Fruit fly (Drosophila melanogaster) whole organism, embryonic: ENCODE data around the gene klar.

Experiments
- Abd-B ChIP-seq: fragments of 200-800 bp; sonication (Bioruptor generic); optimal IDR thresholded peaks from 2 replicates; lab custom pipeline; 2018; ENCODE audit warnings: missing biosample characterization, mild to moderate bottlenecking, missing genetic modification characterization, moderate library complexity
- Awh ChIP-seq: fragments of 200-800 bp; sonication (Bioruptor generic); IDR thresholded peaks from 2 replicates; pipeline ENCODE4, ENCODE4 v1.3.6; 2022; ENCODE audit warnings: missing biosample characterization, missing genetic modification characterization
- CG1024 ChIP-seq: fragments of 200-800 bp; sonication (Bioruptor generic); IDR thresholded peaks from 2 replicates; pipeline ENCODE4 v1.3.6; 2022; ENCODE audit warnings: missing biosample characterization, missing genetic modification characterization
- CG10654 ChIP-seq: fragments of 200-800 bp; sonication (Bioruptor generic); optimal IDR thresholded peaks from 2 replicates; lab custom pipeline; 2016; ENCODE audit warnings: missing biosample characterization, missing genetic modification characterization
- CG1233 ChIP-seq: fragments of 200-800 bp; sonication (Bioruptor generic); optimal IDR thresholded peaks from 4 replicates; lab custom pipeline; 2018; ENCODE audit warnings: missing biosample characterization, mild to moderate bottlenecking, missing genetic modification characterization
- CG14014 ChIP-seq: fragments of 200-800 bp; sonication (Bioruptor generic); IDR thresholded peaks from 2 replicates; pipeline ENCODE4 v1.3.6; 2022; ENCODE audit warnings: missing biosample characterization, missing genetic modification characterization
- CG15696 ChIP-seq: fragments of 200-800 bp; sonication (Bioruptor generic); optimal IDR thresholded peaks from 2 replicates; lab custom pipeline; 2019; ENCODE audit warnings: missing biosample characterization, mild to moderate bottlenecking, missing genetic modification characterization, moderate library complexity
- CG2120 ChIP-seq: fragments of 200-800 bp; sonication (Bioruptor generic); optimal IDR thresholded peaks from 3 replicates; lab custom pipeline; 2016; ENCODE audit warnings: missing biosample characterization, missing genetic modification characterization
- CG2202 ChIP-seq: fragments of 200-800 bp; sonication (Bioruptor generic); optimal IDR thresholded peaks from 2 replicates; lab custom pipeline; 2018; ENCODE audit warnings: missing biosample characterization, mild to moderate bottlenecking, missing genetic modification characterization
- CG30020 ChIP-seq: fragments of 200-800 bp; optimal IDR thresholded peaks from 2 replicates; lab custom pipeline; 2019; ENCODE audit warnings: missing biosample characterization, mild to moderate bottlenecking, missing genetic modification characterization, moderate library complexity
- CG30431 ChIP-seq: fragments of 200-800 bp; sonication (Bioruptor generic); optimal IDR thresholded peaks from 2 replicates; lab custom pipeline; 2017; ENCODE audit warnings: missing biosample characterization, missing genetic modification characterization
- CG31224 ChIP-seq: fragments of 200-800 bp; sonication (Bioruptor generic); IDR thresholded peaks from 2 replicates; pipeline ENCODE4 v1.3.6; 2022; ENCODE audit warnings: missing biosample characterization, missing genetic modification characterization
- CG32772 ChIP-seq: fragments of 200-800 bp; sonication (Bioruptor generic); IDR thresholded peaks from 2 replicates; pipeline ENCODE4 v1.3.6; 2022; ENCODE audit warnings: missing biosample characterization, missing genetic modification characterization
- CG7556 ChIP-seq: fragments of 200-800 bp; sonication (Bioruptor generic); optimal IDR thresholded peaks from 2 replicates; lab custom pipeline; 2017; ENCODE audit warnings: missing biosample characterization, mild to moderate bottlenecking, missing genetic modification characterization
- CG8765 ChIP-seq: fragments of 200-800 bp; sonication (Bioruptor generic); IDR thresholded peaks from 2 replicates; pipeline ENCODE4 v1.3.6; 2022; ENCODE audit warnings: missing biosample characterization, missing genetic modification characterization
- Gsc ChIP-seq: fragments of 200-800 bp; sonication (Bioruptor generic); IDR thresholded peaks from 2 replicates; pipeline ENCODE4 v1.3.6; 2022; ENCODE audit warnings: missing biosample characterization, missing genetic modification characterization
- Hey ChIP-seq: fragments of 200-800 bp; sonication (Bioruptor generic); optimal IDR thresholded peaks from 3 replicates; lab custom pipeline; 2018; ENCODE audit warnings: missing biosample characterization, mild to moderate bottlenecking, missing genetic modification characterization
- MBD-R2 ChIP-seq: fragments of 200-800 bp; sonication (Bioruptor generic); IDR thresholded peaks from 2 replicates; pipeline ENCODE4 v1.3.6; 2022; ENCODE audit warnings: missing biosample characterization, missing genetic modification characterization
- Med ChIP-seq: fragments of 200-800 bp; sonication (Bioruptor generic); peaks from one replicate; lab custom pipeline; 2016; ENCODE audit warnings: missing biosample characterization, missing genetic modification characterization, mild to moderate bottlenecking, inconsistent platforms, moderate library complexity
- Nf-YA ChIP-seq: fragments of 200-800 bp; sonication (Bioruptor generic); IDR thresholded peaks from 2 replicates; pipeline ENCODE4 v1.3.6; 2022; ENCODE audit warnings: missing biosample characterization, missing genetic modification characterization
- Optix ChIP-seq: fragments of 200-800 bp; sonication (Bioruptor generic); IDR thresholded peaks from 3 replicates; pipeline ENCODE4 v1.3.6; 2022; ENCODE audit warnings: missing biosample characterization, missing genetic modification characterization
- Rfx ChIP-seq: fragments of 200-800 bp; sonication (Bioruptor generic); IDR thresholded peaks from 2 replicates; pipeline ENCODE4 v1.3.6; 2022; ENCODE audit warnings: missing biosample characterization, missing genetic modification characterization
- Scr ChIP-seq: fragments of 200-800 bp; sonication (Bioruptor generic); IDR thresholded peaks from 2 replicates; pipeline ENCODE4 v1.3.6; 2022; ENCODE audit warnings: missing biosample characterization, missing genetic modification characterization; ENCODE audit not compliant: partially characterized antibody
- Sox102F ChIP-seq: fragments of 200-800 bp; sonication (Bioruptor generic); optimal IDR thresholded peaks from 2 replicates; lab custom pipeline; 2018; ENCODE audit warnings: missing biosample characterization, mild to moderate bottlenecking, missing genetic modification characterization, moderate library complexity
- Stat92E ChIP-seq, 3 experiments: fragments of >200 bp in 2 of 3; fragments of 200-800 bp in 1 of 3; sonication (Bioruptor generic) in 1 of 3; optimal IDR thresholded peaks; 2 replicates each; lab custom pipeline; 2017 to 2019; ENCODE audit warnings: missing biosample characterization in 3 of 3, missing genetic modification characterization in 3 of 3, mild to moderate bottlenecking in 1 of 3, moderate library complexity in 1 of 3
- Vsx1 ChIP-seq: fragments of 200-800 bp; sonication (Bioruptor generic); optimal IDR thresholded peaks from 2 replicates; lab custom pipeline; 2017; ENCODE audit warnings: missing biosample characterization, mild to moderate bottlenecking, missing genetic modification characterization, missing genetic modification reagents
- ab ChIP-seq: fragments of 200-800 bp; sonication (Bioruptor generic); optimal IDR thresholded peaks from 2 replicates; lab custom pipeline; 2016; ENCODE audit warnings: missing biosample characterization, missing genetic modification characterization
- ash1 ChIP-seq: fragments of 200-800 bp; sonication (Bioruptor generic); optimal IDR thresholded peaks from 2 replicates; lab custom pipeline; 2018; ENCODE audit warnings: missing biosample characterization, mild to moderate bottlenecking, missing genetic modification characterization
- bigmax ChIP-seq: fragments of 200-800 bp; sonication (Bioruptor generic); optimal IDR thresholded peaks from 2 replicates; lab custom pipeline; 2018; ENCODE audit warnings: missing biosample characterization, mild to moderate bottlenecking, missing genetic modification characterization
- cato ChIP-seq: fragments of 200-800 bp; sonication (Bioruptor generic); optimal IDR thresholded peaks from 2 replicates; lab custom pipeline; 2016; ENCODE audit warnings: missing biosample characterization, missing genetic modification characterization, borderline replicate concordance
- ci ChIP-seq: fragments of 200-800 bp; sonication (Bioruptor generic); IDR thresholded peaks from 3 replicates; pipeline ENCODE4 v1.3.6; 2022; ENCODE audit warnings: missing biosample characterization, missing genetic modification characterization
- crc ChIP-seq: fragments of 200-800 bp; sonication (Bioruptor generic); optimal IDR thresholded peaks from 2 replicates; lab custom pipeline; 2016; ENCODE audit warnings: missing biosample characterization, missing genetic modification characterization
- dmrt11E ChIP-seq: fragments of 200-800 bp; sonication (Bioruptor generic); optimal IDR thresholded peaks from 3 replicates; lab custom pipeline; 2018; ENCODE audit warnings: missing biosample characterization, mild to moderate bottlenecking, missing genetic modification characterization, moderate library complexity
- en ChIP-seq: fragments of 200-800 bp; sonication (Bioruptor generic); optimal IDR thresholded peaks from 2 replicates; lab custom pipeline; 2016; ENCODE audit warnings: missing biosample characterization, missing genetic modification characterization
- fd3F ChIP-seq: fragments of 200-800 bp; sonication (Bioruptor generic); optimal IDR thresholded peaks from 2 replicates; lab custom pipeline; 2018; ENCODE audit warnings: missing biosample characterization, mild to moderate bottlenecking, missing genetic modification characterization, moderate library complexity
- fd64A ChIP-seq: fragments of 200-800 bp; sonication (Bioruptor generic); optimal IDR thresholded peaks from 3 replicates; lab custom pipeline; 2018; ENCODE audit warnings: missing biosample characterization, mild to moderate bottlenecking, missing genetic modification characterization
- ken ChIP-seq: fragments of 200-800 bp; sonication (Bioruptor generic); IDR thresholded peaks from 3 replicates; pipeline ENCODE4 v1.3.6; 2022; ENCODE audit warnings: missing biosample characterization, missing genetic modification characterization
- knrl ChIP-seq: fragments of 200-800 bp; sonication (Bioruptor generic); IDR thresholded peaks from 3 replicates; pipeline ENCODE4 v1.3.6; 2022; ENCODE audit warnings: missing biosample characterization, missing genetic modification characterization; ENCODE audit not compliant: partially characterized antibody
- lmd ChIP-seq: fragments of 200-800 bp; sonication (Bioruptor generic); IDR thresholded peaks from 2 replicates; pipeline ENCODE4 v1.3.6; 2022; ENCODE audit warnings: missing biosample characterization, missing genetic modification characterization
- mam ChIP-seq: fragments of 200-800 bp; sonication (Bioruptor generic); optimal IDR thresholded peaks from 3 replicates; lab custom pipeline; 2016; ENCODE audit warnings: missing biosample characterization, missing genetic modification characterization
- nmo ChIP-seq: fragments of 200-800 bp; sonication (Bioruptor generic); optimal IDR thresholded peaks from 2 replicates; lab custom pipeline; 2018; ENCODE audit warnings: missing biosample characterization, mild to moderate bottlenecking, missing genetic modification characterization, moderate library complexity
- prd ChIP-seq, 3 experiments: fragments of >200 bp in 2 of 3; fragments of 200-800 bp in 1 of 3; sonication (Bioruptor generic) in 1 of 3; optimal IDR thresholded peaks in 2 of 3; IDR thresholded peaks in 1 of 3; 2 replicates in 2 of 3; 3 replicates in 1 of 3; pipeline versions ENCODE4 v1.3.6 to Lab custom; 2017 to 2022; ENCODE audit warnings: missing biosample characterization in 1 of 3, missing genetic modification characterization in 1 of 3
- pzg ChIP-seq: fragments of 200-800 bp; sonication (Bioruptor generic); optimal IDR thresholded peaks from 3 replicates; lab custom pipeline; 2018; ENCODE audit warnings: missing biosample characterization, mild to moderate bottlenecking, missing genetic modification characterization, moderate library complexity
- rib ChIP-seq: fragments of 200-800 bp; sonication (Bioruptor generic); IDR thresholded peaks from 2 replicates; pipeline ENCODE4 v1.3.6; 2022; ENCODE audit warnings: missing biosample characterization, missing genetic modification characterization
- ro ChIP-seq: fragments of 200-800 bp; sonication (Bioruptor generic); IDR thresholded peaks from 2 replicates; pipeline ENCODE4 v1.3.6; 2022; ENCODE audit warnings: missing biosample characterization, missing genetic modification characterization
- schlank ChIP-seq: fragments of 200-800 bp; sonication (Bioruptor generic); optimal IDR thresholded peaks from 2 replicates; lab custom pipeline; 2018; ENCODE audit warnings: missing biosample characterization, mild to moderate bottlenecking, missing genetic modification characterization
- sens-2 ChIP-seq: fragments of 200-800 bp; sonication (Bioruptor generic); IDR thresholded peaks from 2 replicates; pipeline ENCODE4 v1.3.6; 2022; ENCODE audit warnings: missing biosample characterization, missing genetic modification characterization
- tll ChIP-seq, 2 experiments: fragments of 200-800 bp in 1 of 2; fragments of >200 bp in 1 of 2; sonication (Bioruptor generic) in 1 of 2; optimal IDR thresholded peaks; 2 replicates each; lab custom pipeline; 2017 to 2019; ENCODE audit warnings: missing biosample characterization in 2 of 2, missing genetic modification characterization in 2 of 2, mild to moderate bottlenecking in 1 of 2, moderate library complexity in 1 of 2
- vvl ChIP-seq: fragments of 200-800 bp; sonication (Bioruptor generic); IDR thresholded peaks from 2 replicates; pipeline ENCODE4 v1.3.6; 2022; ENCODE audit warnings: missing biosample characterization, missing genetic modification characterization
- zf30C ChIP-seq: fragments of 200-800 bp; sonication (Bioruptor generic); optimal IDR thresholded peaks from 3 replicates; lab custom pipeline; 2018; ENCODE audit warnings: missing biosample characterization, mild to moderate bottlenecking, missing genetic modification characterization

The klar gene

DNA sequence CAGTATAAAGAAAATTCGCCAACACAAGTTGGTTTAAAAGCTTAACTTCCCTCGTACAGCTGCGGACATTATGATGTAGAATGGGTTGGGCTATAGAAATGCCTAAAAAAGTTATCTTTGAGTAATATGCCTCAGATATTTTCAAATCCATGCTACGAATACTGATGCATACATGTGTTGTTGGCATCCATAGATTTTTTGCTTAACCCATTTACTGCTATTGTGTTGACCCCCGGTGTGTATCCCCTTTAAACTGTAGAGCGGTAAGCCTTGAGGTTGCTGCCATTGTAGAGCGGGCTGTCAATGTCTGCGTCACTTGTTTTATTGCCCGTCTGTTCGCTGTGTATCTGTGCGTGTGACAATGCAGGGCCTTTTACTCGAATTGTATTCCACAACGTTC lies 12.5 kb upstream of the klar start (continued):
- TF ChIP-seq CG8765 (no peak), CG2202 (tag; lab: Kevin White, UChicago) (no peak), Nf-YA (peak; percentile 61), CG10654 (GFP tag; lab: Kevin White, UChicago) (peak; percentile 51), en (GFP tag; lab: Kevin White, UChicago) (no peak), zf30C (GFP tag; lab: Kevin White, UChicago) (no peak), Stat92E (GFP tag; optimal IDR thresholded peaks at IDR 0.05; lab: Kevin White, UChicago) (no peak), Sox102F (GFP tag; lab: Kevin White, UChicago) (peak; percentile 74), bigmax (GFP tag; lab: Kevin White, UChicago) (no peak), Rfx (peak; percentile 80), crc (GFP tag; lab: Kevin White, UChicago) (peak; percentile 48), ro (GFP tag; lab: Robert Waterston, UW) (no peak), ab (GFP tag; lab: Kevin White, UChicago) (peak; percentile 37), sens-2 (peak; percentile 63), vvl (GFP tag; lab: Robert Waterston, UW) (peak; percentile 88), lmd (GFP tag; lab: Robert Waterston, UW) (peak; percentile 80), CG2120 (peak; percentile 80), CG30431 (GFP tag; lab: Kevin White, UChicago) (peak; percentile 40), MBD-R2 (GFP tag; lab: Robert Waterston, UW) (peak; percentile 52; the same call in 1 of the 2 replicates), knrl (GFP tag; lab: Robert Waterston, UW) (no peak), ash1 (GFP tag; lab: Kevin White, UChicago) (no peak), pzg (GFP tag; lab: Kevin White, UChicago) (no peak), tll (GFP tag; optimal IDR thresholded peaks at IDR 0.05; lab: Kevin White, UChicago) (no peak), CG31224 (GFP tag; lab: Robert Waterston, UW) (peak; percentile 61), dmrt11E (peak; percentile 30), prd (optimal IDR thresholded peaks at IDR 0.05; lab: Kevin White, UChicago) (no peak), prd (GFP tag; IDR thresholded peaks at IDR 0.05; lab: Robert Waterston, UW) (peak; percentile 81), Scr (GFP tag; lab: Robert Waterston, UW) (no peak), CG1024 (0 out of 2 replicates have a peak, but pooled peaks have one; percentile 11), schlank (tag; lab: Kevin White, UChicago) (peak; percentile 66), CG15696 (tag; lab: Kevin White, UChicago) (no peak), Abd-B (GFP tag; lab: Kevin White, UChicago) (peak; percentile 64), Vsx1 (GFP tag; lab: Kevin White, UChicago) (no peak), ken (GFP tag; lab: Robert Waterston, UW) (peak; percentile 60; the same call in 1 of the 3 replicates), rib (GFP tag; lab: Robert Waterston, UW) (peak; percentile 58; the same call in 1 of the 2 replicates), Med (GFP tag; lab: Kevin White, UChicago) (peak; percentile 97), ci (GFP tag; lab: Robert Waterston, UW) (peak; percentile 82), CG7556 (GFP tag; lab: Kevin White, UChicago) (peak; percentile 54), Optix (GFP tag; lab: Robert Waterston, UW) (peak; percentile 80), nmo (peak; percentile 64), CG30020 (tag; lab: Kevin White, UChicago) (no peak), CG1233 (peak; percentile 73), CG14014 (peak; percentile 79), Hey (tag; lab: Kevin White, UChicago) (peak; percentile 1), CG32772 (GFP tag; lab: Robert Waterston, UW) (peak; percentile 65), Awh (peak; percentile 79), Gsc (GFP tag; lab: Robert Waterston, UW) (no peak; the same call in 1 of the 2 replicates), fd64A (peak; percentile 9), mam (GFP tag; lab: Kevin White, UChicago) (peak; percentile 72), fd3F (GFP tag; lab: Kevin White, UChicago) (peak; percentile 67), cato (GFP tag; lab: Kevin White, UChicago) (peak; percentile 21)
